Fruit fly (Drosophila melanogaster) whole organism, embryonic: Measurements from ENCODE around the gene CG6873.

Source experiments
- Antp ChIP-seq: fragments of 200-800 bp; sonication (Bioruptor generic); optimal IDR thresholded peaks from 3 replicates; lab custom pipeline; 2016; ENCODE audit warnings: missing biosample characterization, missing genetic modification characterization
- B-H2 ChIP-seq: fragments of 200-800 bp; sonication (Bioruptor generic); optimal IDR thresholded peaks from 2 replicates; lab custom pipeline; 2018; ENCODE audit warnings: missing biosample characterization, mild to moderate bottlenecking, missing genetic modification characterization
- CG1024 ChIP-seq: fragments of 200-800 bp; sonication (Bioruptor generic); IDR thresholded peaks from 2 replicates; pipeline ENCODE4 v1.3.6; 2022; ENCODE audit warnings: missing biosample characterization, missing genetic modification characterization
- CG10431 ChIP-seq: fragments of 200-800 bp; sonication (Bioruptor generic); optimal IDR thresholded peaks from 3 replicates; lab custom pipeline; 2018; ENCODE audit warnings: missing biosample characterization, mild to moderate bottlenecking, missing genetic modification characterization
- CG10462 ChIP-seq: fragments of 200-800 bp; sonication (Bioruptor generic); optimal IDR thresholded peaks from 2 replicates; lab custom pipeline; 2016; ENCODE audit warnings: missing biosample characterization, missing genetic modification characterization
- CG12155 ChIP-seq: fragments of 200-800 bp; sonication (Bioruptor generic); optimal IDR thresholded peaks from 3 replicates; lab custom pipeline; 2016; ENCODE audit warnings: missing biosample characterization, missing genetic modification characterization
- CG12219 ChIP-seq: fragments of 200-800 bp; sonication (Bioruptor generic); optimal IDR thresholded peaks from 3 replicates; lab custom pipeline; 2018; ENCODE audit warnings: missing biosample characterization, mild to moderate bottlenecking, missing genetic modification characterization
- CG14860 ChIP-seq: fragments of 200-800 bp; sonication (Bioruptor generic); IDR thresholded peaks from 3 replicates; pipeline ENCODE4 v1.3.6; 2022; ENCODE audit warnings: missing biosample characterization, missing genetic modification characterization; ENCODE audit not compliant: partially characterized antibody
- CG16863 ChIP-seq: fragments of 200-800 bp; sonication (Bioruptor generic); optimal IDR thresholded peaks from 3 replicates; lab custom pipeline; 2016; ENCODE audit warnings: missing biosample characterization, missing genetic modification characterization
- CG17186 ChIP-seq: fragments of 200-800 bp; sonication (Bioruptor generic); optimal IDR thresholded peaks from 3 replicates; lab custom pipeline; 2017; ENCODE audit warnings: missing biosample characterization, missing genetic modification reagents, missing genetic modification characterization
- CG18599 ChIP-seq: fragments of 200-800 bp; sonication (Bioruptor generic); optimal IDR thresholded peaks from 3 replicates; lab custom pipeline; 2017; ENCODE audit warnings: missing biosample characterization, missing genetic modification characterization, mild to moderate bottlenecking, moderate library complexity, missing genetic modification reagents
- CG2120 ChIP-seq: fragments of 200-800 bp; sonication (Bioruptor generic); optimal IDR thresholded peaks from 3 replicates; lab custom pipeline; 2016; ENCODE audit warnings: missing biosample characterization, missing genetic modification characterization
- CG4424 ChIP-seq: fragments of 200-800 bp; sonication (Bioruptor generic); optimal IDR thresholded peaks from 3 replicates; lab custom pipeline; 2016; ENCODE audit warnings: missing biosample characterization, missing genetic modification characterization
- CG4820 ChIP-seq: fragments of 200-800 bp; sonication (Bioruptor generic); optimal IDR thresholded peaks from 3 replicates; lab custom pipeline; 2016; ENCODE audit warnings: missing biosample characterization, missing genetic modification characterization
- CG5953 ChIP-seq: fragments of 200-800 bp; sonication (Bioruptor generic); IDR thresholded peaks from 2 replicates; pipeline ENCODE4 v1.3.6; 2022; ENCODE audit warnings: missing biosample characterization, missing genetic modification characterization
- CG7745 ChIP-seq: fragments of 200-800 bp; sonication (Bioruptor generic); optimal IDR thresholded peaks from 2 replicates; lab custom pipeline; 2018; ENCODE audit warnings: missing biosample characterization, mild to moderate bottlenecking, missing genetic modification characterization, moderate library complexity
- CG7987 ChIP-seq: fragments of 200-800 bp; sonication (Bioruptor generic); optimal IDR thresholded peaks from 2 replicates; lab custom pipeline; 2018; ENCODE audit warnings: missing biosample characterization, mild to moderate bottlenecking, missing genetic modification characterization, moderate library complexity
- CoRest ChIP-seq: fragments of 200-800 bp; sonication (Bioruptor generic); optimal IDR thresholded peaks from 3 replicates; lab custom pipeline; 2018; ENCODE audit warnings: missing biosample characterization, mild to moderate bottlenecking, missing genetic modification characterization, moderate library complexity
- Dad ChIP-seq: fragments of 200-800 bp; sonication (Bioruptor generic); optimal IDR thresholded peaks from 3 replicates; lab custom pipeline; 2016; ENCODE audit warnings: missing biosample characterization, missing genetic modification characterization
- Dll ChIP-seq: fragments of 200-800 bp; sonication (Bioruptor generic); IDR thresholded peaks from 4 replicates; pipeline ENCODE4 v1.3.6; 2022; ENCODE audit warnings: missing biosample characterization, missing genetic modification characterization; ENCODE audit not compliant: partially characterized antibody
- Dref ChIP-seq: fragments of 200-800 bp; sonication (Bioruptor generic); IDR thresholded peaks from 2 replicates; pipeline ENCODE4 v1.3.6; 2022; ENCODE audit warnings: missing biosample characterization, missing genetic modification characterization
- Drgx ChIP-seq: fragments of 200-800 bp; sonication (Bioruptor generic); IDR thresholded peaks from 2 replicates; pipeline ENCODE4 v1.3.6; 2022; ENCODE audit warnings: missing biosample characterization, missing genetic modification characterization
- H2.0 ChIP-seq: fragments of 200-800 bp; sonication (Bioruptor generic); IDR thresholded peaks from 2 replicates; pipeline ENCODE4 v1.3.6; 2022; ENCODE audit warnings: missing biosample characterization, missing genetic modification characterization
- HHEX ChIP-seq: fragments of 200-800 bp; sonication (Bioruptor generic); optimal IDR thresholded peaks from 3 replicates; lab custom pipeline; 2017; ENCODE audit warnings: missing biosample characterization, mild to moderate bottlenecking, missing genetic modification characterization, missing genetic modification reagents
- HLHmδ ChIP-seq: fragments of 200-800 bp; sonication (Bioruptor generic); optimal IDR thresholded peaks from 2 replicates; lab custom pipeline; 2018; ENCODE audit warnings: missing biosample characterization, mild to moderate bottlenecking, missing genetic modification characterization, moderate library complexity
- Lim3 ChIP-seq: fragments of 200-800 bp; sonication (Bioruptor generic); IDR thresholded peaks from 2 replicates; pipeline ENCODE4 v1.3.6; 2022; ENCODE audit warnings: missing biosample characterization, missing genetic modification characterization
- Lpt ChIP-seq: fragments of >200 bp; optimal IDR thresholded peaks from 2 replicates; lab custom pipeline; 2018; ENCODE audit warnings: missing biosample characterization, missing genetic modification characterization
- MESR4 ChIP-seq: fragments of 200-800 bp; sonication (Bioruptor generic); optimal IDR thresholded peaks from 2 replicates; lab custom pipeline; 2018; ENCODE audit warnings: missing biosample characterization, mild to moderate bottlenecking, missing genetic modification characterization, moderate library complexity
- Poxn ChIP-seq: fragments of 200-800 bp; sonication (Bioruptor generic); IDR thresholded peaks from 2 replicates; pipeline ENCODE4 v1.3.6; 2022; ENCODE audit warnings: missing biosample characterization, missing genetic modification characterization
- Rx ChIP-seq: fragments of 200-800 bp; sonication (Bioruptor generic); IDR thresholded peaks from 2 replicates; pipeline ENCODE4 v1.3.6; 2022; ENCODE audit warnings: missing biosample characterization, missing genetic modification characterization
- Side ChIP-seq: fragments of 200-800 bp; sonication (Bioruptor generic); optimal IDR thresholded peaks from 2 replicates; lab custom pipeline; 2016; ENCODE audit warnings: missing biosample characterization, missing genetic modification characterization
- Sry-β ChIP-seq: fragments of 200-800 bp; sonication (Bioruptor generic); optimal IDR thresholded peaks from 2 replicates; lab custom pipeline; 2018; ENCODE audit warnings: missing biosample characterization, mild to moderate bottlenecking, missing genetic modification characterization, moderate library complexity
- Taf1 ChIP-seq: fragments of 200-800 bp; sonication (Bioruptor generic); IDR thresholded peaks from 2 replicates; pipeline ENCODE4 v1.3.6; 2022; ENCODE audit warnings: missing biosample characterization, missing genetic modification characterization
- ap ChIP-seq: fragments of 200-800 bp; sonication (Bioruptor generic); IDR thresholded peaks from 2 replicates; pipeline ENCODE4 v1.3.6; 2022; ENCODE audit warnings: missing biosample characterization, missing genetic modification characterization
- bbx ChIP-seq: fragments of 200-800 bp; sonication (Bioruptor generic); IDR thresholded peaks from 2 replicates; pipeline ENCODE4 v1.3.6; 2022; ENCODE audit warnings: missing biosample characterization, missing genetic modification characterization; ENCODE audit not compliant: partially characterized antibody
- croc ChIP-seq: fragments of 200-800 bp; sonication (Bioruptor generic); conservative IDR thresholded peaks from 3 replicates; pipeline ENCODE4 v1.3.6; 2022; ENCODE audit warnings: missing biosample characterization, missing genetic modification characterization
- dmrt11E ChIP-seq: fragments of 200-800 bp; sonication (Bioruptor generic); optimal IDR thresholded peaks from 3 replicates; lab custom pipeline; 2018; ENCODE audit warnings: missing biosample characterization, mild to moderate bottlenecking, missing genetic modification characterization, moderate library complexity
- en ChIP-seq: fragments of 200-800 bp; sonication (Bioruptor generic); optimal IDR thresholded peaks from 2 replicates; lab custom pipeline; 2016; ENCODE audit warnings: missing biosample characterization, missing genetic modification characterization
- ewg ChIP-seq: fragments of 200-800 bp; sonication (Bioruptor generic); optimal IDR thresholded peaks from 3 replicates; lab custom pipeline; 2017; ENCODE audit warnings: mild to moderate bottlenecking, missing biosample characterization, missing genetic modification reagents, missing genetic modification characterization
- fd3F ChIP-seq: fragments of 200-800 bp; sonication (Bioruptor generic); optimal IDR thresholded peaks from 2 replicates; lab custom pipeline; 2018; ENCODE audit warnings: missing biosample characterization, mild to moderate bottlenecking, missing genetic modification characterization, moderate library complexity
- fd64A ChIP-seq: fragments of 200-800 bp; sonication (Bioruptor generic); optimal IDR thresholded peaks from 3 replicates; lab custom pipeline; 2018; ENCODE audit warnings: missing biosample characterization, mild to moderate bottlenecking, missing genetic modification characterization
- gsb-n ChIP-seq: fragments of 200-800 bp; sonication (Bioruptor generic); optimal IDR thresholded peaks from 3 replicates; lab custom pipeline; 2018; ENCODE audit warnings: missing biosample characterization, mild to moderate bottlenecking, missing genetic modification characterization
- ham ChIP-seq: fragments of 200-800 bp; sonication (Bioruptor generic); IDR thresholded peaks from 2 replicates; pipeline ENCODE4 v1.3.6; 2022; ENCODE audit warnings: missing biosample characterization, missing genetic modification characterization
- mld ChIP-seq: fragments of 200-800 bp; sonication (Bioruptor generic); IDR thresholded peaks from 3 replicates; pipeline ENCODE4 v1.3.6; 2022; ENCODE audit warnings: missing biosample characterization, missing genetic modification characterization; ENCODE audit not compliant: partially characterized antibody
- pho ChIP-seq: fragments of 200-800 bp; sonication (Bioruptor generic); optimal IDR thresholded peaks from 2 replicates; lab custom pipeline; 2016; ENCODE audit warnings: missing biosample characterization, missing genetic modification characterization
- rib ChIP-seq: fragments of 200-800 bp; sonication (Bioruptor generic); IDR thresholded peaks from 2 replicates; pipeline ENCODE4 v1.3.6; 2022; ENCODE audit warnings: missing biosample characterization, missing genetic modification characterization
- seq ChIP-seq: fragments of 200-800 bp; sonication (Bioruptor generic); IDR thresholded peaks from 2 replicates; pipeline ENCODE4 v1.3.6; 2022; ENCODE audit warnings: missing biosample characterization, missing genetic modification characterization
- tin ChIP-seq: fragments of 200-800 bp; sonication (Bioruptor generic); optimal IDR thresholded peaks from 3 replicates; lab custom pipeline; 2016; ENCODE audit warnings: missing biosample characterization, missing genetic modification characterization
- toy ChIP-seq: fragments of 200-800 bp; sonication (Bioruptor generic); IDR thresholded peaks from 2 replicates; pipeline ENCODE4 v1.3.6; 2022; ENCODE audit warnings: missing biosample characterization, missing genetic modification characterization
- trem ChIP-seq: fragments of 200-800 bp; optimal IDR thresholded peaks from 3 replicates; lab custom pipeline; 2019; ENCODE audit warnings: missing biosample characterization, mild to moderate bottlenecking, missing genetic modification characterization, moderate library complexity
- zen2 ChIP-seq: fragments of 200-800 bp; sonication (Bioruptor generic); IDR thresholded peaks from 3 replicates; pipeline ENCODE4 v1.3.6; 2022; ENCODE audit warnings: missing biosample characterization, missing genetic modification characterization; ENCODE audit not compliant: partially characterized antibody

The CG6873 gene

DNA sequence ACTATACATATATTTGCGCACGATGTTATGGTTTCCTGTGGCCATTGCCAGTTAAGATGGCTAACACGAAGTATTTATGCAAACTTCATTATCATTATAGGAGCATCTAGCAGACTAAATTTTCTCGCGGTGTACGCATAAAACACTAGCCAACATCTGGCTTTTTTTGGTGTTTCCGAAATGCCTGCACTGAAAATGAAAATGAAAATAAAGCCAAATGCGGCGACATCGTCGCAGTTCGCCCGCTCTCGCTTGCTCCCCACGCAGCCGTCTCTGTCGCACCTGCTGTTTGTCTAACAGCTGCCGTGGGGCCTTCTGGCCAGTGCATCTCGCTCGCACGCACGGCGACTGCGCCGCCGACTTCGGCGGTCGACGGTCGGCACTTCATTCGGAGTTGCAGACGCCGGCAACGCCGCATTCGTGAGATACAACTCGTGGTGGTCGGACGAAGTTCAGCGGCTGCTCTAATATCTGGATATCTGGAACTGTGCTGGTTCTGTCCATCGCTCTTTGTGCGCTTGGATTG, 35.2 kb upstream of the CG6873 start, which contains the start of gene CG6891 (continued):
- no peak; the same call in 1 of the 2 replicates for TF ChIP-seq seq (GFP tag; lab: Robert Waterston, UW)
- TF ChIP-seq Antp, result peak; percentile 39
- TF ChIP-seq zen2 (GFP tag; lab: Robert Waterston, UW), result 0 out of 3 replicates have a peak, but pooled peaks have one; percentile 32
- no peak for TF ChIP-seq CG7987 (GFP tag; lab: Kevin White, UChicago)
- TF ChIP-seq Lim3 (GFP tag; lab: Robert Waterston, UW), result no peak
- TF ChIP-seq Poxn (GFP tag; lab: Robert Waterston, UW), result no peak
- TF ChIP-seq CG1024 (GFP tag; lab: Robert Waterston, UW), result no peak
- no peak for TF ChIP-seq CG12155 (GFP tag; lab: Kevin White, UChicago)
- peak; percentile 48; the same call in 1 of the 2 replicates for TF ChIP-seq CG5953 (GFP tag; lab: Robert Waterston, UW)
- TF ChIP-seq fd64A, result no peak
- TF ChIP-seq ham (GFP tag; lab: Robert Waterston, UW), result no peak
- no peak for TF ChIP-seq CG7745 (tag; lab: Kevin White, UChicago)
- no peak for TF ChIP-seq Side
- peak; percentile 13 for TF ChIP-seq CG16863 (GFP tag; lab: Kevin White, UChicago)
- peak; percentile 16 for TF ChIP-seq CG4424 (GFP tag; lab: Kevin White, UChicago)
- peak; percentile 52 for TF ChIP-seq bbx (GFP tag; lab: Robert Waterston, UW)
- TF ChIP-seq trem (tag; lab: Kevin White, UChicago), result no peak
- no peak for TF ChIP-seq HHEX (GFP tag; lab: Kevin White, UChicago)
- peak; percentile 72 for TF ChIP-seq HLHmδ
- peak; percentile 16 for TF ChIP-seq CoRest (tag; lab: Kevin White, UChicago)
- no peak for TF ChIP-seq en (GFP tag; lab: Kevin White, UChicago)
- no peak for TF ChIP-seq CG17186 (GFP tag; lab: Kevin White, UChicago)
- TF ChIP-seq CG10462 (GFP tag; lab: Kevin White, UChicago), result no peak
- TF ChIP-seq CG10431 (GFP tag; lab: Kevin White, UChicago), result peak; percentile 47
- peak; percentile 46 for TF ChIP-seq dmrt11E (tag; lab: Kevin White, UChicago)
- TF ChIP-seq pho, result no peak
- TF ChIP-seq CG14860, result 0 out of 3 replicates have a peak, but pooled peaks have one; percentile 22
- no peak for TF ChIP-seq gsb-n (tag; lab: Kevin White, UChicago)
- no peak for TF ChIP-seq mld (GFP tag; lab: Robert Waterston, UW)
- TF ChIP-seq H2.0 (GFP tag; lab: Robert Waterston, UW), result no peak
- no peak for TF ChIP-seq Rx (GFP tag; lab: Robert Waterston, UW)
- no peak for TF ChIP-seq tin (GFP tag; lab: Kevin White, UChicago)
- TF ChIP-seq Dll, result no peak
- no peak for TF ChIP-seq Dref
- TF ChIP-seq rib (GFP tag; lab: Robert Waterston, UW), result no peak
- no peak for TF ChIP-seq croc (GFP tag; lab: Robert Waterston, UW)
- TF ChIP-seq ap (GFP tag; lab: Robert Waterston, UW), result no peak
- no peak for TF ChIP-seq B-H2 (GFP tag; lab: Kevin White, UChicago)
- peak; percentile 25 for TF ChIP-seq ewg (GFP tag; lab: Kevin White, UChicago)
- TF ChIP-seq MESR4 (GFP tag; lab: Kevin White, UChicago), result no peak
- TF ChIP-seq fd3F (GFP tag; lab: Kevin White, UChicago), result no peak
- no peak for TF ChIP-seq Lpt (GFP tag; lab: Kevin White, UChicago)
- TF ChIP-seq Taf1 (GFP tag; lab: Robert Waterston, UW), result no peak
- TF ChIP-seq Drgx (GFP tag; lab: Robert Waterston, UW), result peak; percentile 44; the same call in 1 of the 2 replicates
- TF ChIP-seq Sry-β (GFP tag; lab: Kevin White, UChicago), result peak; percentile 90
- TF ChIP-seq CG2120 (GFP tag; lab: Kevin White, UChicago), result peak; percentile 17
- TF ChIP-seq CG18599, result no peak
- TF ChIP-seq toy, result no peak
- TF ChIP-seq CG12219, result no peak
- no peak for TF ChIP-seq Dad (GFP tag; lab: Kevin White, UChicago)
- no peak for TF ChIP-seq CG4820 (GFP tag; lab: Kevin White, UChicago)
